Fruit fly (Drosophila melanogaster): ENCODE data around the gene Atg3.
A peak's percentile ranks its signal among the peaks of the same experiment; 100 is the strongest.

Gene Atg3

dm6 chr3L:18765657-18766592 is 17.4 kb downstream of the Atg3 start (continued):
- TF ChIP-seq CG34224 (GFP tag; IDR thresholded peaks at IDR 0.05; ENCODE audit: partially characterized antibody): peak; percentile 58; the same call in 1 of the 3 replicates
- peak; percentile 43; the same call in 1 of the 2 replicates for TF ChIP-seq hbn (GFP tag; IDR thresholded peaks at IDR 0.05; ENCODE audit: partially characterized antibody)
- peak; percentile 44 for TF ChIP-seq CG10431 (GFP tag; optimal IDR thresholded peaks at IDR 0.05)
- TF ChIP-seq CG6272 (GFP tag; IDR thresholded peaks at IDR 0.05): no peak
- no peak for TF ChIP-seq Dp (GFP tag; optimal IDR thresholded peaks at IDR 0.05)
- TF ChIP-seq Hsf (GFP tag; optimal IDR thresholded peaks at IDR 0.05): no peak
- no peak for TF ChIP-seq CG3995 (GFP tag; optimal IDR thresholded peaks at IDR 0.05)
- peak; percentile 11 for TF ChIP-seq CoRest (tag; optimal IDR thresholded peaks at IDR 0.05)
- peak; percentile 94 for TF ChIP-seq HLHmδ (GFP tag; optimal IDR thresholded peaks at IDR 0.05)
- no peak for TF ChIP-seq CG1792 (GFP tag; optimal IDR thresholded peaks at IDR 0.05)
- no peak for TF ChIP-seq h (optimal IDR thresholded peaks at IDR 0.05)
- no peak for TF ChIP-seq Hr78 (GFP tag; optimal IDR thresholded peaks at IDR 0.05)
- TF ChIP-seq abd-A (tag; optimal IDR thresholded peaks at IDR 0.05): peak; percentile 82
- TF ChIP-seq Med (GFP tag): peak; percentile 75
- peak; percentile 51 for TF ChIP-seq crol (GFP tag; IDR thresholded peaks at IDR 0.05)
- 0 out of 2 replicates have a peak, but pooled peaks have one; percentile 19 for TF ChIP-seq Ada2b (GFP tag; IDR thresholded peaks at IDR 0.05)
- TF ChIP-seq Rx (GFP tag; IDR thresholded peaks at IDR 0.05): no peak
- TF ChIP-seq CG2875 (GFP tag; optimal IDR thresholded peaks at IDR 0.05): no peak
- peak; percentile 11 for TF ChIP-seq CG4424 (GFP tag; optimal IDR thresholded peaks at IDR 0.05)
- TF ChIP-seq nom (GFP tag; optimal IDR thresholded peaks at IDR 0.05): peak; percentile 59
- no peak for TF ChIP-seq emc (GFP tag; optimal IDR thresholded peaks at IDR 0.05)
- TF ChIP-seq Elba2 (GFP tag; optimal IDR thresholded peaks at IDR 0.05): no peak
- TF ChIP-seq lov (optimal IDR thresholded peaks at IDR 0.05): no peak
- 0 out of 3 replicates have a peak, but pooled peaks have one; percentile 59 for TF ChIP-seq lov (GFP tag; IDR thresholded peaks at IDR 0.05)
- peak; percentile 2 for TF ChIP-seq Asciz (GFP tag; optimal IDR thresholded peaks at IDR 0.05)
- peak; percentile 24; the same call in 1 of the 2 replicates for TF ChIP-seq ranshi (GFP tag; IDR thresholded peaks at IDR 0.05)
- TF ChIP-seq CG3847 (GFP tag; IDR thresholded peaks at IDR 0.05): no peak
- TF ChIP-seq jing (GFP tag; optimal IDR thresholded peaks at IDR 0.05): no peak
- TF ChIP-seq dmrt99B (tag; optimal IDR thresholded peaks at IDR 0.05): peak; percentile 75
- TF ChIP-seq zen (tag; optimal IDR thresholded peaks at IDR 0.05): no peak
- no peak for TF ChIP-seq corto (GFP tag; optimal IDR thresholded peaks at IDR 0.05)
- TF ChIP-seq tap (tag; optimal IDR thresholded peaks at IDR 0.05): peak; percentile 20
- TF ChIP-seq p53 (GFP tag; optimal IDR thresholded peaks at IDR 0.05): no peak
- no peak for TF ChIP-seq CG3281 (GFP tag; optimal IDR thresholded peaks at IDR 0.05)
- no peak for TF ChIP-seq ATbp (GFP tag; optimal IDR thresholded peaks at IDR 0.05)
- TF ChIP-seq Drgx (GFP tag; IDR thresholded peaks at IDR 0.05): peak; percentile 69; the same call in 1 of the 2 replicates
- no peak for TF ChIP-seq sob (GFP tag; IDR thresholded peaks at IDR 0.05)
- TF ChIP-seq TFAM (GFP tag; optimal IDR thresholded peaks at IDR 0.05): no peak
- TF ChIP-seq gcm (GFP tag; optimal IDR thresholded peaks at IDR 0.05): peak; percentile 1
- TF ChIP-seq Adf1 (GFP tag; IDR thresholded peaks at IDR 0.05): peak; percentile 99
- TF ChIP-seq fu2 (GFP tag; optimal IDR thresholded peaks at IDR 0.05): no peak
- TF ChIP-seq CG6854 (GFP tag; optimal IDR thresholded peaks at IDR 0.05): peak; percentile 8
- TF ChIP-seq rib (GFP tag; IDR thresholded peaks at IDR 0.05): peak; percentile 42; the same call in 1 of the 2 replicates
- TF ChIP-seq sqz (GFP tag; optimal IDR thresholded peaks at IDR 0.05): peak; percentile 71
- peak; percentile 80 for TF ChIP-seq yki (optimal IDR thresholded peaks at IDR 0.05)
- TF ChIP-seq CG12219 (GFP tag; optimal IDR thresholded peaks at IDR 0.05): no peak
- TF ChIP-seq Sry-δ (GFP tag; optimal IDR thresholded peaks at IDR 0.05): no peak
- peak; percentile 11; the same call in 1 of the 3 replicates for TF ChIP-seq HLH4C (GFP tag; IDR thresholded peaks at IDR 0.05; ENCODE audit: partially characterized antibody)

Measured in whole organism, embryonic.